Worm (Caenorhabditis elegans) whole organism, L4/young adult: ENCODE results near the gene F32H5.3.

ENCODE experiments used
- W03F9.2 ChIP-seq: fragments of 150-350 bp; optimal IDR thresholded peaks from 2 replicates; lab custom pipeline; 2014; ENCODE audit warnings: missing biosample characterization, missing genetic modification characterization
- dao-5 ChIP-seq: sonication (generic microtip); optimal IDR thresholded peaks from 2 replicates; lab custom pipeline; 2016; ENCODE audit warnings: missing genotype, missing genetic modification characterization, moderate library complexity, missing compliant biosample characterization
- him-1 ChIP-seq: sonication (generic microtip); optimal IDR thresholded peaks from 2 replicates; lab custom pipeline; 2016; ENCODE audit warnings: missing genotype, missing genetic modification reagents, missing genetic modification characterization, missing compliant biosample characterization

Gene F32H5.3

DNA sequence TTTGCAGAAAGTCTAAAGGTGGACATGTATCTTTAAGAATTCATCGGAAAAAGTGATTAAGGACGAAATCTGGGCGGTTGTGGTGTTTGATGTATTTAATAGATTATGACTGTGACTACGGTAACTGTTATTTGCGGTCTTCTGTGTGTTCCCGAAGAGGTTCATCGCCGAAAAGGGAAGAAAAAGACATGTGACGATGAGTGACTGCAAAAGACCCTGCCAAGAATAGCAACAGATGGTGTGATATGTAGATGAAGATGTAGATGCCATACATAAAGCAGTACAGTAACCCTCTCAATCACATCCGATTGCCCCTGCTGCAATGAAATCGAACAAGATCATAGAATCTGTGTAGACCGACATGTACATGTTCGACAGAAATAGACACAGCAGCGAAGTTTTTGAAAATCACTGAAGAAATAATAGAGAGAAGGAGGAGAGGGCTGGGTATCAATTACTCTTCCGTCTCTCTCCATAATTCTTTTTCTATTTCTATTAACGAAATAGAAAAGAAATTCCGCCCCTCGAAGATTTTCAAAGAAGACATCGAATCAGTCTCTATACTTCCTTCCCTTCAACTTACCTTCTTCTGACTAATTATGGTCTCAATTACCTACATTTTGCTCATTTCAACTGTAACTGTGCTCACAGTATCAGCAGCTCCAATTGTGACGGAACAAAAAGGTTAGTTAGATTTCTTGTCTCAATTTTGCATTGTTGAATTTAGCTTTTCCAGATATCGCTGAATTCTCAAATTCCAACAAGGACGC lies at the start of gene F32H5.3:
Gene F32H5.3, plus strand, starts transcription at position 513 of the 770 bp plus-strand sequence.
- no peak for TF ChIP-seq him-1 (tag; lab: Kevin White, UChicago)

DNA sequence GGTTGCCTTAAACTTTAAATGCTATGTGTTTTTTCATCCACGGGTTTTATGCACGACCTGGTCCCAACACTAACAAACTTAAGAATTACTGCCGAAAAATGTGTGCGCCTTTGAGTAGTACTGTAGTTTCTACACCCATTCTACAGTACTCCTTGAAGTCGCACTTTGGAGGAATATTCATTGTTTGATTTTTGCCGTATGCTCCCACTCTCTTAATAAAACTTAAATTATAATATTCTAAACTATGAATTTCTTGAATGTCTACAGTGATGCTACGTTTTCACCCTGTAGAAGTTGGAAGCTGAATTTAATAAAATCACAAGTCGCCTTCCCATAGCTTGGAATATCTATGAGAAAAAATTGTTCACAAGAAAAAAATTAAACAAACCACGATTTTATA lies 49.3 kb upstream of the F32H5.3 start:
- TF ChIP-seq dao-5 = no peak
- TF ChIP-seq W03F9.2 (tag; lab: Kevin White, UChicago) = no peak
- no peak for TF ChIP-seq him-1 (tag; lab: Kevin White, UChicago)

DNA sequence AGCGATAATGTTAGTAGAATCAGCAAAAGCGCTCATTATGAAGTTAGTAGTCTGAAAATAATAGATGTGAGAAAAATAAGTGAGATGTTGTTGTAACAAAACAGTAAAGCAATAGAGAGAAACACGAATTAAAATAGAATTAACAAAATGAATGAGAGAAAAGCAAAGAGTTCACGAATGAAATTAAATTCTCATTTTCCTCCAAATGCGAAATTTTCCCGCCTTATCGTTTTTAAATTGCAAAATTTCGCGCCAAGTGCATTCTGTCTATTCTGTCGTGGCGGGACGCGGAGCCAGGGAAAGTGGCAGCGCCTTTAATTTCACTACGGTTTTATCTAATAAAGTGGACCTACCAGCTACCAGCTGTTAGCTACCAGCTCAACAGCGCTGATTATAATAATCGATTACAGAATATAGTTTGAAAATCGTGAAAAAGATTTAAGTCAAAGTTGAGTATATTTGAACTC lies 46.9 kb upstream of the F32H5.3 start, which contains the start of gene nasp-2:
Gene nasp-2, minus strand, starts transcription at position 51 of the 467 bp plus-strand sequence.
- TF ChIP-seq dao-5 (no peak), W03F9.2 (tag; lab: Kevin White, UChicago) (peak; percentile 52)

DNA sequence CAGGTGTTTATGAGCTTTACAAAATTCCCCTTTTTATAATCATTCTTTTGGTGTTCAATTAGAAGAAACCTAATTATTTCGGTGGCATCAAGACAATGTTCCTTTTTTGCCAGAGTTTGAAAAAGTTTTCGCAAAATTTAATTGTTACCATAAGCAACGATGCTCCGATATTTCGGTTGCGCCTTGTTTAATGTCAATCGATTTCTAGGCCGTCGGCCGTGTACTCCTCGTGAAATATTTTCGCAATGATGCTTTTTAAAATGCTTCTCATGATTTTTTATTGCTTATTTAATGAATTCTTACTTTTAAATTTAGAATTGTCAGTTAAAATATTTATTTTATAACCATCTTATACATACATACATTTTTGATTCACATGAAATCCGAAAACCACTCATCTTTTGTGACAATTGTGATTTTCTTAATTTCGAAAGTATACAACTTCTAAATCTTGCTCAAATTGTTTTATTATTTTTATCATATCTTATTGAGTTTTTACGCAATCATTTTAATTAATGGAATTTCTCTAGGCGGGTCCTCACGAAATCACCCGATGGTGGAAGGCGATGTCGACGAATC lies 46.0 kb upstream of the F32H5.3 start, which contains the start of gene C50B6.3:
Gene C50B6.3, plus strand, starts transcription at position 529 of the 579 bp plus-strand sequence.
- no peak for TF ChIP-seq dao-5
- TF ChIP-seq him-1 (tag; lab: Kevin White, UChicago) = no peak
- peak; percentile 78 for TF ChIP-seq W03F9.2 (tag; lab: Kevin White, UChicago)

DNA sequence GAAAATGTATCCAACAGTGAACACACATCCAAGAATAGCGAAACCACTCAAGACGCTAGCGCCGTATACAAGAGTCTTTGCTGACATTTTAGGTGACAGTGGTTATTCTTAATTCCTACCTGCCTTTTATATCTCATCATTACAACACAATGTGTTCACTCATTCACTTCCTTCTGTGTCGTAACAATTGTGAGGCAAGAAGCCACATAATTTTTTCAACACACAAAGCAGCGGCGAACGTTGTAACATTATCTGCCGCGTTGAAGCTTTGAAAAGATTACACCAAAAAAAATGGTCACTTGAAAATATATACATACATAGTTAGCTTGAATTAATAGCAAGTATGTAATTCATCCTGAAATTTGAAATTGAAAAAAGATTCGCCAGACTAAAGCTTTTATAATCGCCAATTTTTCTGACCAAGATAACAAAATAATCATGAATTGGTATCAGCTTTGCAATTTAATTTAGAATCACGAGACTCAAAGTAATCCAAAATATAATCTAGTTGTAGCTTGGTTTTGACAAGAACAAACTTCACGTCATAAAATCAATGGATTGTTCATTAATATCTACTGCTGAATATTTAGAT lies 41.1 kb upstream of the F32H5.3 start, which contains the start of the genes col-161 and srh-18:
Gene col-161, minus strand, starts transcription at position 101 of the 592 bp plus-strand sequence.
Gene srh-18, plus strand, starts transcription at position 542 of the 592 bp plus-strand sequence.
- TF ChIP-seq him-1 (tag; lab: Kevin White, UChicago) = no peak
- no peak for TF ChIP-seq W03F9.2 (tag; lab: Kevin White, UChicago)
- no peak for TF ChIP-seq dao-5

DNA sequence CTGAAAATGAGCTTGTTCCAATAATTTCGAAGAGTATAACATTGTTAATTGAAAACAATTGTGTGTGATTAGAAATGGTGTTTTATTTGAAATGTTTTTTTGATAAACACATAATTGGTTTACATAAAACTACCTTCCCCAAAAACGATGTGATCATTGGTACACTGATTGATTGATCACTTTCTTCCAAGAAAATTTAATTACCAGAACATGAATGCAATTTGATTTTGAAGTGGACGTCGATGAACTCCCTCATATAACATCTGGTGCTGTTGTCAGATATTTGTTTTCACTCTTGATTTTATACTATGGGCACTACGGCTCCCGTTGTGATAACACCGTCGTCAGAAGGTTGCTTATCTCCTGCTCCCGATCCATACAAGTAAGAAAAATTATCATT lies 38.5 kb upstream of the F32H5.3 start, which contains the start of gene srh-15:
Gene srh-15, plus strand, starts transcription at position 301 of the 400 bp plus-strand sequence.
- no peak for TF ChIP-seq him-1 (tag; lab: Kevin White, UChicago)
- TF ChIP-seq W03F9.2 (tag; lab: Kevin White, UChicago) = no peak
- TF ChIP-seq dao-5 = no peak

DNA sequence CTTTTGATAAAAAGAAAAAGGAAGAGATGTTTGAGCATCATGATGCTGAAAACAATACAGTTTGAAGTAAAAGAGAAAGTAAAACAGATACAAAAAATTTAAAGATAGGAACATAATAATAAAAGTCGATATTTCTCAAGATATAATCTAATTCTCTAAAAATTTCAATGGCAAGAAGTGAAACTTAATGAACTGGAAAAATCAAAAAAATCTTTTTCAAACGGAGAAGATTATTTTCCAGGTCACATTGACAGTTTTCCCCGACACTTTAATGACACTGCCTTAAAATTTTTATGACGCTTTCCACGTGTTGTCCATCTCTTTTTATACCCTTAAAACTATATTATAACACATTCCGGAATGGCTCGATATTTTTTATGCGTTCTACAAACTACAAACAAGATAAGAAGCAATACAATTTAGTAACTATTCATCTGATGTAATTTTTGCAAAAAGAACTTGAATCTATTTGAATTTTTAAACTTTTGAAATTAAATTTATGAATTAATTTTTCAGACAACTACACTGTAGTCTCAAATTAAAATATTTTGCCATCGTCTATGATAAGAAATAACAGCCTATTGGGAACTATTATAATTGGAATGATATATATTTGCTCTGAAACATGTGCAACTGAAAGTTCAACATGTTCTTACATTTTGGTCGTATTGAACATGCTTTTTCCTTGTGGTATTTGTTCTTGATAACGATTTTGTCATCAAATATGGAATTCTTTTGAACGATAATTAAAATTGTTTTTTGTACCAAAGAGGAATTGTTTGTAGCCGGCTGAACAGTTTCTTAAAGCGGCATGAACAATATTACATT lies 34.0 kb upstream of the F32H5.3 start, which contains the start of gene C50B6.7:
Gene C50B6.7, minus strand, starts transcription at position 51 of the 828 bp plus-strand sequence.
- TF ChIP-seq him-1 (tag; lab: Kevin White, UChicago) (no peak), W03F9.2 (tag; lab: Kevin White, UChicago) (no peak), dao-5 (no peak)

DNA sequence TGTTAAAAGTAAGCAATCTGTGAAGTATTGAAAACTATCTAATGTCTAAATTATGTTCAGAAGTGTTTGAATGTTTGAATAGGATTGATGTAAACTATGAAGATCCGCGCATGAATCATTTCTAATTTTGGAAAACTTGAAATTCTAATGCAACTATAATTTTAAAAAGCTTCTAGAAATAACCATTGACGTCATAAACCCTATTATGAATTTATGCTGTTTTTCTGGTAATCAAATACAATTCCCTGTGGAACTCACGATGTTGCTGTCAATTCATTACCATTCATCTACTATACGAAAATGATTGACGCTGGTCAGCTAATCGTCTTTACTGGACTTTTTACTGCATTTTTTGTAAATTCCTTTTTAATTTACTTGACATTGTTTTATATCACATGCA lies 31.7 kb upstream of the F32H5.3 start, which contains the start of gene str-37:
Gene str-37, plus strand, starts transcription at position 301 of the 400 bp plus-strand sequence.
- TF ChIP-seq W03F9.2 (tag; lab: Kevin White, UChicago) (no peak), him-1 (tag; lab: Kevin White, UChicago) (no peak), dao-5 (no peak)

DNA sequence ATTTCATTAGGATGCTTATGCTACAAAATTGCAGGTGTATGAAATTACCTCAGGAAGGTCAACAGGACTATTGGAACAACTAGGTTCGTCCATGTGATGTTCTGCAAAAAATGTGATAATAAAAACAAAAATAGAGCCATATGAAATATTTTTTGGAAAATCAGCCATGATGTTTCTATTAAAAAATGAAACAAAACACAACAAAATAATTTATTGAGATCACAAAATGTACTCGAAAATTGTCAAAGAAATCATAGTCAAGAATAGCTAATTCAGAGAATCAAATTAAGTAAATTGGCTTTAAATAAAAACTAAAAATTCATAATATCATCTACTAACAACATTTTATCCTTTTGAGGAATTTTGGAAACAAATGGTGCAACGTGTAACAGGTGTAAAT lies 28.2 kb upstream of the F32H5.3 start, which contains the start of gene nhr-129:
Gene nhr-129, minus strand, starts transcription at position 101 of the 400 bp plus-strand sequence.
- TF ChIP-seq him-1 (tag; lab: Kevin White, UChicago) (no peak), W03F9.2 (tag; lab: Kevin White, UChicago) (no peak), dao-5 (no peak)

DNA sequence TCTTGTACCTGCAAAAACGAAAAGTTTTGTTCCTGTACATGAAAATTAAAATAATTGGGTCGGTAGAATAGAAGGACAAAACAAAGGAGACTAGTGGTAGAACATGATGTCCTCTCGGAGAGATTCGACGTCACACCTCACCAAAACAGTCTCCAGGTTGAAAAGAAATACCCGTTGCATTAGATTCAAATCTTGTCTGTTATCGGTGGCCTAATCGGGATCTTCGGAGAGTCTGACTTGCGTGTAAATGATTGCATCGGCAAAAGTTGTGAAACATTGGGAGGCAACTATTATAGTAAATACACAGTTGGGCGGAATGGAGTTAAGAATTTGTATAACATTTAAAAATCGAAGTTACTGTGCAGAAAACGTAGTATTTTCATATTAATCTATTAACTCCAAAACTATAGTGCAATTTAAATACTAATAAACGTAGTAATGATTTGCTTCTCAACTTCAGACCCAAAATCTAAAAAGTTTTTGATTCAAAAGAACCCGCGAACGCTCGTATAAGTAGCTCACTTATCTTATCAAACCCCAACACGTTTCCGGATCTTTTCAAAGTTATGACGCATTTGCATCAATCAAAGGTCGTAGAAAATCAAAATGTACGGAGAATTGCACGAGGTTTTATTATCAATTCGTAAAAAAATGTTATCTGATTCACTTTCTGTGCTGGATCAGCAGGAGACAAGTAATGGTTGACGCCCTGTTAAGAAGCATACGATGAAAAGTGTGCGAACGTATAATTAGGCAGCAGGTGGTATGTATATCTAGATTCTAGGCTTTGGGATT lies 25.6 kb upstream of the F32H5.3 start, which contains the start of gene nhr-168:
Gene nhr-168, minus strand, starts transcription at position 486 of the 795 bp plus-strand sequence.
- TF ChIP-seq dao-5 (no peak), W03F9.2 (tag; lab: Kevin White, UChicago) (no peak), him-1 (tag; lab: Kevin White, UChicago) (no peak)

DNA sequence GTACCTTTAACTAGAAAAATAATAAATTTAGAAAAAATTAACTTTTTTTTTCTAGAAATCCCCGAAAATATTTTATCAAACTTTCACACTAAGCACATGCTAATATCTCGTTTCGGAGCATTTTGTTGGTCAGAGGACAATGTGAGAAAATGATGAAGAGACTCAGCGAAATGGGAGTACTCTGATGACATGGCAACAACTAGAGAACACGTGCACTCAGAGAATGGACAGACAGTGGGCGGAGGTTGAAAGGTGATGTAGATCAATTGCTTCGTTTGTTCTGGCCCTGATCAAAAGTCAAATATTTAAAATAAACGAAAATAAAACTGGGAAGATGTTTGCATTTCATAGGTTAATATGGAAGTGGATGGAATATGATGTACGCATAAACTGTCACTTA lies 24.7 kb upstream of the F32H5.3 start:
- TF ChIP-seq dao-5 (no peak), W03F9.2 (tag; lab: Kevin White, UChicago) (no peak), him-1 (tag; lab: Kevin White, UChicago) (no peak)

DNA sequence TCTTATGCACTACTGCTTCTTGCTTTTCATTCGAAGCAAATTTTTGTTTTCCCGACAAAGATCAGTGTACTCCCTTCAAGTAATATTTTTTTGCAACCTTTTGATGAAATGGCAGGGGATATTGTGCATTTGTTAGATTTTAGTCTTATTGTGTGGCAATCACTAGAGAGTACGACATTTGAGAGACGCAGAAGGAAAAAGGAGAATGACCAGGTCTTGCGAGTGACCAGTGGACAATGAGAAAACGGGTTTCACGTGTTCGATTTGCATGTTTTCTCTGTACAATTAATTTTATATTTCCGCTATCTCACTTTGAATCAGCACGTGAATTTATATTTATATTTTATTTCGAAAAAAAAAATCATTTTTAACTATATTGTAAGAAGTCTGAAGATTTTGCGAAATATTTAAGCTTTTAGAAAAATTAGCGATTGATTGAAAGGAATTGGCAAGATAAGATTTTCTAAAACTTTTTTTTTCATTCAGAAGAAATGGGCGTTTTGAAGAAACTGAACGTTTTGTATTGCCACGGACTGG lies 23.2 kb upstream of the F32H5.3 start, which contains the start of gene C50B6.9:
Gene C50B6.9, plus strand, starts transcription at position 487 of the 537 bp plus-strand sequence.
- TF ChIP-seq dao-5 (no peak), W03F9.2 (tag; lab: Kevin White, UChicago) (no peak), him-1 (tag; lab: Kevin White, UChicago) (no peak)
